Fruit fly (Drosophila melanogaster) whole organism, pupa: Measurements from ENCODE around the gene Sas-6.
A peak's percentile ranks its signal among the peaks of the same experiment; 100 is the strongest.

Experiments used
- CG8301 ChIP-seq: fragments of 200-800 bp; sonication (Bioruptor generic); optimal IDR thresholded peaks from 2 replicates; lab custom pipeline; 2018; ENCODE audit warnings: missing biosample characterization, mild to moderate bottlenecking, missing genetic modification characterization
- Pif1A ChIP-seq: fragments of 200-800 bp; sonication (Bioruptor generic); optimal IDR thresholded peaks from 3 replicates; lab custom pipeline; 2016; ENCODE audit warnings: missing biosample characterization, missing genetic modification characterization
- gl ChIP-seq: fragments of 200-800 bp; sonication (Bioruptor generic); optimal IDR thresholded peaks from 2 replicates; lab custom pipeline; 2018; ENCODE audit warnings: missing biosample characterization, mild to moderate bottlenecking, missing genetic modification characterization

DNA sequence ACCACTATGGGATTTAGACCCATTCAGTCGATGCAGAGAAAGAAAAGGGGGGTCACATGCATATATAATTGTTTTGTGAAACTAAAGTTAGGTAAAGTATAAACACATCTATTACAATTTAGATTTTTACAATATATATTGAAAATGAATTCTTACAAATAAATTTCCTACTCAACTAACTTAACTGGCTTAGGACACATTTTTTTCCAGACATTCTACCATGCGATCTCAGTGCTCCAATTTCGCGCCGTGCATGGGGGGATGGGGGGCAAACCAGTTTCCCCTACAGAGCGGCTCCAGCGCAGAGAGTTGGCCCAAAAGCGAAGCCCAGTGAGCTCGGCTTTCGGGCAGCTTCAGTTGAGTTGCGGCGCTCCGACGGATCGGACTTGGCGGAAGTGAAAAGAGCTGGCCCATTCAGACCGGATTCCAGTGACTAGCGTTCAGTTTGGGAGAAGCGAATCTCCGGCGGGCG, 12.0 kb upstream of the Sas-6 start, which contains the start of gene CG7896:
- TF ChIP-seq gl (tag; lab: Kevin White, UChicago) (peak; percentile 4), Pif1A (GFP tag; lab: Kevin White, UChicago) (peak; percentile 84), CG8301 (peak; percentile 76)
